Worm (Caenorhabditis elegans): ENCODE measurements around the gene srh-22.

srh-22 gene

ce11 chrV:4934406-4934805 is 12.3 kb downstream of the srh-22 start, which contains the start of gene catp-2:
catp-2 (plus strand) TSS chrV:4934706.
- TF ChIP-seq nhr-23 (tag; optimal IDR thresholded peaks at IDR 0.05) (no peak), ceh-16 (tag; optimal IDR thresholded peaks at IDR 0.05) (no peak), nhr-237 (tag; optimal IDR thresholded peaks at IDR 0.05) (no peak), elt-1 (tag; optimal IDR thresholded peaks at IDR 0.05) (no peak), ceh-28 (tag; optimal IDR thresholded peaks at IDR 0.05) (no peak), nhr-12 (tag; optimal IDR thresholded peaks at IDR 0.05) (no peak), eor-1 (tag; optimal IDR thresholded peaks at IDR 0.05) (no peak), lin-15B (tag; optimal IDR thresholded peaks at IDR 0.05) (no peak), ztf-4 (tag; optimal IDR thresholded peaks at IDR 0.05) (no peak), nhr-28 (tag; optimal IDR thresholded peaks at IDR 0.05) (no peak), nhr-67 (tag; optimal IDR thresholded peaks at IDR 0.05) (no peak)

DNA sequence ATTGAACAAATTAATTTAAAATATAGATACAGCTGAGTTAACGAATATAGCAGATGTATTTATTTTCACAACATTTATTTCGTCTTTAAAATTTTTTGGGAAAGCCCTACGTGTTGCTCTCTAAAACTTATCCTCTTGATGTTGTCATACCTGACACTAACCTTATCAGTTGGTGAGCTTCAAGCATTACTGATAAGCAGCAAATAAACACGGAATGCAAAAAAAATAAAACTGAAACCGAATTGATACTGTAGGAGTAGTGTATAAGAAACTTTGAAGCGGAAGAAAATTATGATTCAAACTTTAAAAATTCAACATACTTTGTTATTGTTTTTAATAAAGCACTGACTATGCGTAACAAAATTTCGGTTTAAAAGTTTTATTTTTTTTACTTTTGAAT is 13.0 kb downstream of the srh-22 start:
- no peak for TF ChIP-seq tbx-2 (tag; optimal IDR thresholded peaks at IDR 0.05)
- no peak for TF ChIP-seq ceh-82 (tag; optimal IDR thresholded peaks at IDR 0.05)
- no peak for TF ChIP-seq nhr-76 (tag; optimal IDR thresholded peaks at IDR 0.05)
- TF ChIP-seq pha-4 (tag; optimal IDR thresholded peaks at IDR 0.05), result no peak
- TF ChIP-seq aly-2 (tag; optimal IDR thresholded peaks at IDR 0.05), result no peak
- peak; percentile 51 for TF ChIP-seq pqm-1 (tag; optimal IDR thresholded peaks at IDR 0.05)
- no peak for TF ChIP-seq ZK546.5 (tag; optimal IDR thresholded peaks at IDR 0.05)
- no peak for TF ChIP-seq mdl-1 (tag; optimal IDR thresholded peaks at IDR 0.05)
- TF ChIP-seq nhr-77 (tag; optimal IDR thresholded peaks at IDR 0.05), result no peak
- TF ChIP-seq elt-2 (tag; optimal IDR thresholded peaks at IDR 0.05), result peak; percentile 37
- TF ChIP-seq mml-1 (tag; optimal IDR thresholded peaks at IDR 0.05), result no peak
- no peak for TF ChIP-seq ceh-9 (tag; optimal IDR thresholded peaks at IDR 0.05)
- TF ChIP-seq lin-15B (tag; optimal IDR thresholded peaks at IDR 0.05), result no peak

- no peak for TF ChIP-seq daf-12 (tag; optimal IDR thresholded peaks at IDR 0.05)
- no peak for TF ChIP-seq mdl-1 (tag; optimal IDR thresholded peaks at IDR 0.05)
- TF ChIP-seq skn-1 (tag; optimal IDR thresholded peaks at IDR 0.05), result no peak
- TF ChIP-seq ceh-16 (tag; optimal IDR thresholded peaks at IDR 0.05), result no peak
- TF ChIP-seq pqm-1 (tag; optimal IDR thresholded peaks at IDR 0.05), result no peak
- TF ChIP-seq nhr-77 (tag; optimal IDR thresholded peaks at IDR 0.05), result no peak
- TF ChIP-seq nhr-11 (tag; optimal IDR thresholded peaks at IDR 0.05), result no peak
- no peak for TF ChIP-seq nfya-1 (tag; optimal IDR thresholded peaks at IDR 0.05; ENCODE audit: insufficient read depth)
- no peak for TF ChIP-seq elt-2 (tag; optimal IDR thresholded peaks at IDR 0.05)
- no peak for TF ChIP-seq egl-27 (tag; optimal IDR thresholded peaks at IDR 0.05)
- no peak for TF ChIP-seq sea-2 (GFP tag; optimal IDR thresholded peaks at IDR 0.05)
Observed at ce11 chrV:4937337-4937736, 15.2 kb downstream of the srh-22 start.

DNA sequence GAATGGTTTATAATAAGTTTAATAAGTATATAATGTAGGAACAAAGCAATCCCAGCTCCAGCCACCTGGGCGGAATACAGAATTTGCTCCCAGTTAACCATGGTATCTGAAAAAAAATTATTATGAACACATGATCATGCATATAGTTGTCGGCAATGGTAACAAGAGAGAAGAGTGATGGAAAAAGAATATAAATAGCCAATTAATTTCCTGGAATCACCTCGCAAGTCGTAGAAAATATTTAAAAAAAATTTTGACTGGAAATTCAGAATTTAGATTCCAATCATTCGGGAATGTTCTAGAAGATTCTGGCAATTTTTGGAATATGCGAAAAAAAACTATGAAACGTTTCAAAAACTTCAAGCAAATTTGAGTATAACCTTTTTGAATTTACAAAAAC is 22.1 kb downstream of the srh-22 start, which contains the start of gene str-211:
Gene str-211, minus strand, starts transcription at position 101 of the 400 bp plus-strand sequence.
- TF ChIP-seq ztf-11 (tag; optimal IDR thresholded peaks at IDR 0.05), result no peak
- no peak for TF ChIP-seq fkh-2 (tag; optimal IDR thresholded peaks at IDR 0.05)
- no peak for TF ChIP-seq lsy-12 (tag; optimal IDR thresholded peaks at IDR 0.05)
- TF ChIP-seq nhr-12 (tag; optimal IDR thresholded peaks at IDR 0.05), result no peak
- no peak for TF ChIP-seq nhr-67 (tag; optimal IDR thresholded peaks at IDR 0.05)
- TF ChIP-seq aly-2 (tag; optimal IDR thresholded peaks at IDR 0.05), result no peak
- TF ChIP-seq jun-1 (tag; optimal IDR thresholded peaks at IDR 0.05), result no peak
- no peak for TF ChIP-seq daf-12 (tag; optimal IDR thresholded peaks at IDR 0.05)
- no peak for TF ChIP-seq ceh-82 (tag; optimal IDR thresholded peaks at IDR 0.05)
- no peak for TF ChIP-seq skn-1 (tag; optimal IDR thresholded peaks at IDR 0.05)

- TF ChIP-seq nhr-28 (tag; optimal IDR thresholded peaks at IDR 0.05) (no peak), eor-1 (tag; optimal IDR thresholded peaks at IDR 0.05) (no peak), nhr-67 (tag; optimal IDR thresholded peaks at IDR 0.05) (no peak), ZK546.5 (tag; optimal IDR thresholded peaks at IDR 0.05) (no peak), pqm-1 (tag; optimal IDR thresholded peaks at IDR 0.05) (no peak), egl-27 (tag; optimal IDR thresholded peaks at IDR 0.05) (no peak), pha-4 (tag; optimal IDR thresholded peaks at IDR 0.05) (no peak), ama-1 (optimal IDR thresholded peaks at IDR 0.05) (no peak)
Observed at ce11 chrV:4948635-4949034, 26.5 kb downstream of the srh-22 start, which contains the start of gene str-209. str-209 (plus strand) TSS chrV:4948935.

All from whole organism, L3 larva.